Fruit fly (Drosophila melanogaster) whole organism, prepupa: Measurements from ENCODE around the gene Socs16D.

Source experiments
- CG11762 ChIP-seq: fragments of 200-800 bp; sonication (Bioruptor generic); optimal IDR thresholded peaks from 3 replicates; lab custom pipeline; 2016; ENCODE audit warnings: missing biosample characterization, missing genetic modification characterization; ENCODE audit not compliant: insufficient read depth
- CG11902 ChIP-seq: fragments of 200-800 bp; sonication (Bioruptor generic); optimal IDR thresholded peaks from 3 replicates; lab custom pipeline; 2016; ENCODE audit warnings: missing biosample characterization, missing genetic modification characterization

- TF ChIP-seq CG11762 (GFP tag; lab: Kevin White, UChicago), result no peak
- no peak for TF ChIP-seq CG11902 (GFP tag; lab: Kevin White, UChicago)
Measured at dm6 chrX:17841923-17842322, 14.6 kb upstream of the Socs16D start, which contains the start of gene Taf9.
